Worm (Caenorhabditis elegans) whole organism, mixed stage, embryonic: ENCODE data around the gene svh-2.

Experiments
- M03D4.4 ChIP-seq: sonication (generic microtip); optimal IDR thresholded peaks from 2 replicates; lab custom pipeline; 2017; ENCODE audit warnings: mild to moderate bottlenecking, missing genetic modification characterization, missing compliant biosample characterization
- bed-3 ChIP-seq: fragments of 200-800 bp; sonication (Bioruptor generic); optimal IDR thresholded peaks from 3 replicates; lab custom pipeline; 2018; ENCODE audit warnings: mild to moderate bottlenecking, missing genetic modification characterization, moderate library complexity, missing compliant biosample characterization
- blmp-1 ChIP-seq: fragments of 150-350 bp; optimal IDR thresholded peaks from 2 replicates; lab custom pipeline; 2014; ENCODE audit warnings: missing biosample characterization, missing genetic modification characterization
- ceh-39 ChIP-seq: fragments of 150-350 bp; optimal IDR thresholded peaks from 2 replicates; lab custom pipeline; 2014; ENCODE audit warnings: missing biosample characterization, missing genetic modification characterization
- ceh-43 ChIP-seq: fragments of 200-800 bp; sonication (Bioruptor generic); optimal IDR thresholded peaks from 2 replicates; lab custom pipeline; 2018; ENCODE audit warnings: mild to moderate bottlenecking, missing genetic modification characterization, moderate library complexity, missing compliant biosample characterization
- ceh-83 ChIP-seq: fragments of 200-800 bp; sonication (Bioruptor generic); optimal IDR thresholded peaks from 2 replicates; lab custom pipeline; 2018; ENCODE audit warnings: mild to moderate bottlenecking, missing genetic modification characterization, missing compliant biosample characterization
- ces-1 ChIP-seq: fragments of 150-350 bp; optimal IDR thresholded peaks from 2 replicates; lab custom pipeline; 2014; ENCODE audit warnings: missing biosample characterization, missing genetic modification reagents, missing genetic modification characterization
- cnd-1 ChIP-seq: fragments of 200-800 bp; sonication (Bioruptor generic); optimal IDR thresholded peaks from 2 replicates; lab custom pipeline; 2018; ENCODE audit warnings: mild to moderate bottlenecking, missing genetic modification characterization, missing compliant biosample characterization
- drap-1 ChIP-seq: fragments of 200-800 bp; sonication (Bioruptor generic); optimal IDR thresholded peaks from 3 replicates; lab custom pipeline; 2018; ENCODE audit warnings: mild to moderate bottlenecking, missing genetic modification characterization, missing compliant biosample characterization
- elt-1 ChIP-seq: sonication (generic microtip); optimal IDR thresholded peaks from 2 replicates; lab custom pipeline; 2017; ENCODE audit warnings: missing genetic modification characterization, mild to moderate bottlenecking, missing compliant biosample characterization, antibody characterized with exemption, moderate library complexity, borderline replicate concordance; ENCODE audit not compliant: insufficient read depth
- elt-3 ChIP-seq: fragments of 150-350 bp; optimal IDR thresholded peaks from 2 replicates; lab custom pipeline; 2014; ENCODE audit warnings: missing biosample characterization, missing genetic modification characterization
- flh-1 ChIP-seq: fragments of 200-800 bp; sonication (Bioruptor generic); optimal IDR thresholded peaks from 2 replicates; lab custom pipeline; 2018; ENCODE audit warnings: mild to moderate bottlenecking, missing genetic modification characterization, moderate library complexity, missing compliant biosample characterization
- ham-2 ChIP-seq: fragments of 200-800 bp; sonication (Bioruptor generic); optimal IDR thresholded peaks from 2 replicates; lab custom pipeline; 2018; ENCODE audit warnings: mild to moderate bottlenecking, missing genetic modification characterization, missing compliant biosample characterization
- hlh-1 ChIP-seq: fragments of 150-350 bp; optimal IDR thresholded peaks from 2 replicates; lab custom pipeline; 2014; ENCODE audit warnings: missing biosample characterization, missing genetic modification reagents, missing genetic modification characterization
- lin-13 ChIP-seq: fragments of 150-350 bp; optimal IDR thresholded peaks from 2 replicates; lab custom pipeline; 2014; ENCODE audit warnings: missing biosample characterization, missing genetic modification characterization
- lin-32 ChIP-seq: fragments of 200-800 bp; sonication (Bioruptor generic); optimal IDR thresholded peaks from 2 replicates; lab custom pipeline; 2018; ENCODE audit warnings: mild to moderate bottlenecking, missing genetic modification characterization, missing compliant biosample characterization
- lsy-2 ChIP-seq: fragments of 150-350 bp; optimal IDR thresholded peaks from 2 replicates; lab custom pipeline; 2014; ENCODE audit warnings: missing biosample characterization, missing genetic modification characterization
- mab-5 ChIP-seq: fragments of 150-350 bp; optimal IDR thresholded peaks from 2 replicates; lab custom pipeline; 2014; ENCODE audit warnings: missing biosample characterization, missing genetic modification characterization
- mep-1 ChIP-seq: fragments of 150-350 bp; optimal IDR thresholded peaks from 2 replicates; lab custom pipeline; 2017; ENCODE audit warnings: missing biosample characterization, missing genetic modification reagents, missing genetic modification characterization, inconsistent platforms
- mls-2 ChIP-seq: sonication (generic microtip); optimal IDR thresholded peaks from 2 replicates; lab custom pipeline; 2016; ENCODE audit warnings: mild to moderate bottlenecking, missing genetic modification characterization, moderate library complexity, missing compliant biosample characterization
- nhr-12 ChIP-seq: fragments of 150-350 bp; optimal IDR thresholded peaks from 2 replicates; lab custom pipeline; 2014; ENCODE audit warnings: missing biosample characterization, missing genetic modification characterization
- nhr-2 ChIP-seq: fragments of 150-350 bp; optimal IDR thresholded peaks from 2 replicates; lab custom pipeline; 2014; ENCODE audit warnings: missing biosample characterization, missing genetic modification characterization
- nhr-237 ChIP-seq: fragments of 150-350 bp; optimal IDR thresholded peaks from 2 replicates; lab custom pipeline; 2014; ENCODE audit warnings: missing biosample characterization, missing genetic modification characterization
- nhr-28 ChIP-seq: fragments of 150-350 bp; optimal IDR thresholded peaks from 2 replicates; lab custom pipeline; 2014; ENCODE audit warnings: missing biosample characterization, missing genetic modification characterization
- nhr-76 ChIP-seq: sonication (generic microtip); optimal IDR thresholded peaks from 2 replicates; lab custom pipeline; 2017; ENCODE audit warnings: missing biosample characterization, missing genetic modification characterization
- pha-4 ChIP-seq: fragments of 150-350 bp; optimal IDR thresholded peaks from 2 replicates; lab custom pipeline; 2018; ENCODE audit warnings: missing biosample characterization, missing genetic modification reagents, missing genetic modification characterization
- tbx-8 ChIP-seq: fragments of 200-800 bp; sonication (Bioruptor generic); optimal IDR thresholded peaks from 2 replicates; lab custom pipeline; 2018; ENCODE audit warnings: mild to moderate bottlenecking, missing genetic modification characterization, moderate library complexity, missing compliant biosample characterization
- unc-120 ChIP-seq: sonication (generic microtip); optimal IDR thresholded peaks from 2 replicates; lab custom pipeline; 2017; ENCODE audit warnings: missing genetic modification characterization, missing compliant biosample characterization; ENCODE audit not compliant: poor library complexity, severe bottlenecking
- unc-39 ChIP-seq: fragments of 150-350 bp; optimal IDR thresholded peaks from 2 replicates; lab custom pipeline; 2014; ENCODE audit warnings: missing biosample characterization, missing genetic modification characterization
- unc-62 ChIP-seq: fragments of 150-350 bp; optimal IDR thresholded peaks from 2 replicates; lab custom pipeline; 2014; ENCODE audit warnings: missing biosample characterization, missing genetic modification reagents, missing genetic modification characterization
- zip-8 ChIP-seq: fragments of 150-350 bp; optimal IDR thresholded peaks from 2 replicates; lab custom pipeline; 2014; ENCODE audit warnings: missing biosample characterization, missing genetic modification characterization

Gene svh-2

DNA sequence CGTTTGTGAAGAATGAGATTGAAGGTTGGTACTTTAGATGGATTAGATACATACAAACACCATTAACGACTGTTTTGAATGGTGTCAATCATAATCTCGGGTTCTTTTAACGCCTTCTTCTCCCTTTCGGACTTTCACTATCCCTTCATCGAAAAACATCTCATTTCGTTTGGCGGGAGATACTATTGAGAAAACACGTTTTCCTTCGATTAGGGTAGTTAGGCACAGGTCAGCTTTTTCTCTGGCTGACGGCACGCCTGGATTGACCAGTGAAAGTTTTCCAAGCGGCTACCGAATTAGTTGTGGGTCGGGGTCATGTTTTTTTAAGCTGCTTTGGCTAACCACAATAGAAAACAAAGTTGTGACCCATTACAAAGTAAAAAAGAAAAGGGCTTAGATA is 33.1 kb upstream of the svh-2 start:
- TF ChIP-seq ham-2 (GFP tag; lab: Kevin White, UChicago) (no peak), blmp-1 (tag; lab: Kevin White, UChicago) (peak; percentile 30)

DNA sequence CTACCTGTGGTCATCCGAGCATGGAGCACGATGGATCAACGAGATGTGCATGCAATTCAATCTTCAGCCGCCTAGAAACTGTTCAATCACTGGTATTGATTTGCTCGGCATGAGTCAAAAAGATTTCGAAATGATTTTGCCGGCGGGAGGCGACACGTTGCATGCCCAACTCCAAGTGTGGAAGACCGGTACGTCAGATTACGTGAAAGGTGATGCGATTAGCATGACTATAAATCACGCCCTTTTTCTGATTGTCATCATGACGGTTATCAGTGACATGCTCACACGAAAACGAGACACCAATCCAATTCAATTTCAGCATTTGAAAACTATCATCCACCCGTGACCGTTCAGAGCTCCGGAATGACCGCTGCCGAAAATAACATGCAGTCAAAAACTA is 32.4 kb upstream of the svh-2 start:
- no peak for TF ChIP-seq zip-8 (tag; lab: Kevin White, UChicago)
- TF ChIP-seq cnd-1 (tag; lab: Kevin White, UChicago), result no peak
- no peak for TF ChIP-seq hlh-1
- no peak for TF ChIP-seq mab-5 (tag; lab: Kevin White, UChicago)
- TF ChIP-seq ceh-43 (GFP tag; lab: Kevin White, UChicago), result no peak
- TF ChIP-seq flh-1 (GFP tag; lab: Kevin White, UChicago), result no peak
- TF ChIP-seq elt-3 (tag; lab: Kevin White, UChicago), result no peak
- TF ChIP-seq lin-32, result no peak
- TF ChIP-seq mep-1 (tag; lab: Kevin White, UChicago), result no peak
- no peak for TF ChIP-seq drap-1 (GFP tag; lab: Kevin White, UChicago)
- TF ChIP-seq blmp-1 (tag; lab: Kevin White, UChicago), result no peak
- TF ChIP-seq nhr-237 (tag; lab: Kevin White, UChicago), result no peak
- TF ChIP-seq unc-39, result no peak
- no peak for TF ChIP-seq nhr-12 (tag; lab: Kevin White, UChicago)
- TF ChIP-seq ham-2 (GFP tag; lab: Kevin White, UChicago), result no peak
- no peak for TF ChIP-seq nhr-76
- TF ChIP-seq ces-1 (GFP tag; lab: Kevin White, UChicago), result no peak
- no peak for TF ChIP-seq nhr-28
- TF ChIP-seq M03D4.4 (tag; lab: Kevin White, UChicago), result no peak
- no peak for TF ChIP-seq mls-2 (tag; lab: Kevin White, UChicago)

DNA sequence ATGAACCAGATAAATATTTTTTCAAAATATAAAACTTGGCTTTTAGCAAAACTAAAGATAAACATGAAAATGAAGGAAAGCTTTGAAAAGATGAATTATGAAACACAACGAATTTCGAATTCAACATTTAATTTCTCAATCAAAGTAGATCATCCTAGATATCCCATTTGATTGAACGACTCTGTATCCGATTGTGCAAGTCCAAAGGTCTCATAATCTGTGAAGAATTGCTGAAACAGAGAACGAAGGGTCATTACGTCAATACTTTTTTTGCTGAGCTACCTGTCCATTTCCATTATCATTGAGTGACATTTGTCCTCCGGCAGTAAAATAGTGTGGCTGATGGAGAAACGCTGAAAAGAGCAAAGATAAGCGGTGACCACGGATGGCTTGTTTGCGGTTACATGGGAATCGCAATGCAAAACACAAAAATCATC is 30.4 kb upstream of the svh-2 start:
- no peak for TF ChIP-seq lsy-2 (tag; lab: Kevin White, UChicago)

DNA sequence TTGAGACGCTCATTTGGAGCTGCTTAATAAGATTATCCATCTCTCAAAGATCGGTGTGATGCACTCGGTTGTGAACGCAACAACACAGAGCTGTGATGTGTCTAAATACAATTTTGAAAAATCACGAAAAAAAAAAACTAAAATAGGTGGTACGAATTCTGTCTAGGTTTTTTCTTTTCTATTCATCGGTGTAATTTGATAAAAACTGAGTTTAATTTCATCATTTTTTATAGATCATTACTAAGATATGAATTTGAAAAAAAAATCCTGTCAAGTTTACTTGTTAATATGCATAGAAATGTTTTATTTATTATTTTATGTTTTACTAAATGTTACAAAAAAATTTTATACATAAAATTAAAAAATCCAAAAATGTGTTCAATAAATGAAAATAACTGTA is 23.0 kb upstream of the svh-2 start, which contains the start of gene ceh-60:
ceh-60 (minus strand) TSS at position 101 of the 400 bp plus-strand sequence.
- no peak for TF ChIP-seq unc-39
- no peak for TF ChIP-seq tbx-8
- no peak for TF ChIP-seq unc-120
- no peak for TF ChIP-seq nhr-2 (tag; lab: Kevin White, UChicago)
- no peak for TF ChIP-seq ceh-39 (tag; lab: Kevin White, UChicago)
- TF ChIP-seq ces-1 (GFP tag; lab: Kevin White, UChicago), result no peak
- no peak for TF ChIP-seq M03D4.4 (tag; lab: Kevin White, UChicago)
- TF ChIP-seq cnd-1 (tag; lab: Kevin White, UChicago), result no peak
- TF ChIP-seq bed-3, result no peak
- TF ChIP-seq drap-1 (GFP tag; lab: Kevin White, UChicago), result no peak
- TF ChIP-seq flh-1 (GFP tag; lab: Kevin White, UChicago), result no peak
- TF ChIP-seq mab-5 (tag; lab: Kevin White, UChicago), result no peak
- TF ChIP-seq mls-2 (tag; lab: Kevin White, UChicago), result no peak
- no peak for TF ChIP-seq nhr-28
- no peak for TF ChIP-seq zip-8 (tag; lab: Kevin White, UChicago)
- no peak for TF ChIP-seq pha-4 (tag; lab: Kevin White, UChicago)
- TF ChIP-seq unc-62 (GFP tag; lab: Kevin White, UChicago), result no peak

DNA sequence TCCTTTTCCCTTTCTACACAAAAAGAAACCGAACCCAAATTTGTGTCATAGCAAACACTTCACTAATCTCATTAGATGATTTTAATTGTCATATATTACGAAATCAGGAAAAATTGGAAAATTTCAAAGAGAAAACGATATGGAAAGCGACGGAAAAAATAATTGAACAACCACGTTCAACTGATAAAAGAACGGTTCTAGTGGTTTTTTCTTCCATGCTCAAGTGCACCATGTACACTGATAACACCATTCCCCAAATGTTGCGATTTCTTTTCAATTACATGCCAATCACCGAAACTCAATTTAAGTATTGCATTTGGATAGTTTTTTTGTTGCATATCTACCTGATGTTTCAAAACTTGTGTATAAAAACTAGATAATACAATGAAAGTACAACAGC is 22.5 kb upstream of the svh-2 start:
- TF ChIP-seq cnd-1 (tag; lab: Kevin White, UChicago), result no peak

DNA sequence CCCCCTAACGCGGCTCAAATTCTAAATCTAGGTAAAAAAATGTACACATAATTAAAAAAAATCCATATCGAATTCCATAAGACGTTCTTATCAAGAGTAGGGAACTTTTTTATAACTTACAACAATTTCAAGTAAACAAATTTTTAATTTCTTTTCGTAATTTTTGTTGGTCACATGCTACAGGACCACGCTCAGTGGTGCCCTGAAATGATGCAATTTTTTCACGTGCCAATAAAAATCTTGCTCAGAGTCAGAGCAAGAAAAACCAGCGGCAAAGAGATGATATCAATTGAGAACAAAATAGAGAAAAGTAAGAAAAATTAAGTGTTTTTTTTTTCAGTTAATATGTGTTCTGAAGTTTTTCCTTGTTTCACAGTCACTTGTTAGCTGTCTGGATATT is 21.2 kb upstream of the svh-2 start:
- no peak for TF ChIP-seq ces-1 (GFP tag; lab: Kevin White, UChicago)
- no peak for TF ChIP-seq flh-1 (GFP tag; lab: Kevin White, UChicago)
- TF ChIP-seq M03D4.4 (tag; lab: Kevin White, UChicago), result no peak
- no peak for TF ChIP-seq nhr-28
- TF ChIP-seq ceh-83 (GFP tag; lab: Kevin White, UChicago), result no peak
- TF ChIP-seq ham-2 (GFP tag; lab: Kevin White, UChicago), result no peak
- no peak for TF ChIP-seq pha-4 (tag; lab: Kevin White, UChicago)
- no peak for TF ChIP-seq lin-13
- TF ChIP-seq blmp-1 (tag; lab: Kevin White, UChicago), result no peak
- TF ChIP-seq unc-39, result no peak
- TF ChIP-seq elt-1 (tag; lab: Kevin White, UChicago), result no peak
- TF ChIP-seq zip-8 (tag; lab: Kevin White, UChicago), result no peak
- no peak for TF ChIP-seq lsy-2 (tag; lab: Kevin White, UChicago)
- no peak for TF ChIP-seq bed-3
- no peak for TF ChIP-seq nhr-2 (tag; lab: Kevin White, UChicago)
